Fruit fly (Drosophila melanogaster) Kc167 (cell line): Measurements from ENCODE around the gene Faa.

Source experiments
- Myc ChIP-seq: fragments of >200 bp; optimal IDR thresholded peaks from 2 replicates; lab custom pipeline; 2017; ENCODE audit warnings: missing external identifiers
- Sin3A ChIP-seq: fragments of >200 bp; optimal IDR thresholded peaks from 2 replicates; lab custom pipeline; 2018; ENCODE audit warnings: missing external identifiers
- h ChIP-seq: fragments of >200 bp; optimal IDR thresholded peaks from 3 replicates; lab custom pipeline; 2018; ENCODE audit warnings: missing external identifiers
- insv ChIP-seq: fragments of >200 bp; optimal IDR thresholded peaks from 3 replicates; lab custom pipeline; 2018; ENCODE audit warnings: missing external identifiers
- psq ChIP-seq: fragments of >200 bp; optimal IDR thresholded peaks from 2 replicates; lab custom pipeline; 2017; ENCODE audit warnings: missing external identifiers
- ttk ChIP-seq: sonication (Bioruptor generic); optimal IDR thresholded peaks from 2 replicates; lab custom pipeline; 2017; ENCODE audit warnings: missing external identifiers

dm6 chr3L:4070221-4070995 is 3.3 kb downstream of the Faa start:
- no peak for TF ChIP-seq h (lab: Kevin White, UChicago)
- TF ChIP-seq ttk (lab: Kevin White, UChicago) = no peak
- TF ChIP-seq Myc (lab: Kevin White, UChicago) = no peak
- no peak for TF ChIP-seq psq
- no peak for TF ChIP-seq insv (lab: Kevin White, UChicago)
- no peak for TF ChIP-seq Sin3A (lab: Kevin White, UChicago)
